Worm (Caenorhabditis elegans) whole organism, young adult: Measurements from ENCODE around the gene F48E8.3.
A peak's percentile ranks its signal among the peaks of the same experiment; 100 is the strongest.

Source experiments
- F22D6.2 ChIP-seq: sonication (generic microtip); optimal IDR thresholded peaks from 2 replicates; lab custom pipeline; 2016; ENCODE audit warnings: mild to moderate bottlenecking, missing genetic modification characterization, missing compliant biosample characterization
- F33H1.4 ChIP-seq: fragments of 200-800 bp; sonication (Bioruptor generic); IDR thresholded peaks from 2 replicates; pipeline ENCODE4 v1.3.6; 2022; ENCODE audit warnings: missing genetic modification reagents, missing genetic modification characterization, missing compliant biosample characterization
- F55B11.4 ChIP-seq: sonication (generic microtip); optimal IDR thresholded peaks from 2 replicates; lab custom pipeline; 2016; ENCODE audit warnings: missing compliant biosample characterization, missing genetic modification characterization, borderline replicate concordance; ENCODE audit not compliant: insufficient read depth
- F57A8.1 ChIP-seq: fragments of 200-800 bp; sonication (Bioruptor generic); optimal IDR thresholded peaks from 2 replicates; lab custom pipeline; 2018; ENCODE audit warnings: mild to moderate bottlenecking, missing genetic modification characterization, moderate library complexity, missing compliant biosample characterization
- K11D2.4 ChIP-seq: fragments of 200-800 bp; sonication (Bioruptor generic); IDR thresholded peaks from 2 replicates; pipeline ENCODE4 v1.3.6; 2022; ENCODE audit warnings: missing genetic modification reagents, missing genetic modification characterization, missing compliant biosample characterization
- K12H6.12 ChIP-seq: fragments of 200-800 bp; sonication (Bioruptor generic); optimal IDR thresholded peaks from 2 replicates; lab custom pipeline; 2018; ENCODE audit warnings: mild to moderate bottlenecking, missing genetic modification characterization, missing compliant biosample characterization
- T07F8.4 ChIP-seq: sonication (generic microtip); optimal IDR thresholded peaks from 2 replicates; lab custom pipeline; 2016; ENCODE audit warnings: mild to moderate bottlenecking, missing genetic modification characterization, moderate library complexity, missing compliant biosample characterization
- Y53G8AR.9 ChIP-seq: fragments of 200-800 bp; sonication (Bioruptor generic); conservative IDR thresholded peaks from 2 replicates; pipeline ENCODE4 v1.3.6; 2022; ENCODE audit warnings: missing genetic modification reagents, missing genetic modification characterization, missing compliant biosample characterization
- Y79H2A.3 ChIP-seq: fragments of 200-800 bp; sonication (Bioruptor generic); conservative IDR thresholded peaks from 2 replicates; pipeline ENCODE4 v1.3.6; 2022; ENCODE audit warnings: missing genetic modification reagents, missing genetic modification characterization, missing compliant biosample characterization
- ZK185.1 ChIP-seq: sonication (generic microtip); optimal IDR thresholded peaks from 2 replicates; lab custom pipeline; 2016; ENCODE audit warnings: mild to moderate bottlenecking, missing genetic modification characterization, missing compliant biosample characterization; ENCODE audit not compliant: poor library complexity, severe bottlenecking
- ama-1 ChIP-seq, 3 experiments: fragments of 150-350 bp in 1 of 3; sonication (generic microtip) in 2 of 3; optimal IDR thresholded peaks; 2 replicates each; lab custom pipeline; 2014 to 2018; ENCODE audit warnings: missing biosample characterization in 2 of 3, missing genetic modification characterization in 2 of 3, missing genetic modification reagents in 2 of 3
- athp-1 ChIP-seq: sonication (generic microtip); optimal IDR thresholded peaks from 2 replicates; lab custom pipeline; 2017; ENCODE audit warnings: mild to moderate bottlenecking, missing genetic modification characterization, missing compliant biosample characterization
- attf-3 ChIP-seq: fragments of 200-800 bp; sonication (Bioruptor generic); conservative IDR thresholded peaks from 2 replicates; pipeline ENCODE4 v1.3.6; 2022; ENCODE audit warnings: missing genetic modification reagents, missing genetic modification characterization, missing compliant biosample characterization
- ccch-3 ChIP-seq: fragments of 200-800 bp; sonication (Bioruptor generic); optimal IDR thresholded peaks from 2 replicates; lab custom pipeline; 2018; ENCODE audit warnings: mild to moderate bottlenecking, missing genetic modification characterization, missing compliant biosample characterization
- ceh-27 ChIP-seq: fragments of 200-800 bp; sonication (Bioruptor generic); optimal IDR thresholded peaks from 2 replicates; lab custom pipeline; 2018; ENCODE audit warnings: mild to moderate bottlenecking, missing genetic modification characterization, moderate library complexity, missing compliant biosample characterization
- ceh-58 ChIP-seq: fragments of 200-800 bp; sonication (Bioruptor generic); IDR thresholded peaks from 2 replicates; pipeline ENCODE4 v1.3.6; 2022; ENCODE audit warnings: missing genetic modification characterization, missing compliant biosample characterization
- ceh-91 ChIP-seq: fragments of 200-800 bp; sonication (Bioruptor generic); IDR thresholded peaks from 2 replicates; pipeline ENCODE4 v1.3.6; 2022; ENCODE audit warnings: missing genetic modification reagents, missing genetic modification characterization, missing compliant biosample characterization
- chd-7 ChIP-seq: sonication (generic microtip); optimal IDR thresholded peaks from 2 replicates; lab custom pipeline; 2016; ENCODE audit warnings: mild to moderate bottlenecking, missing genetic modification characterization, moderate library complexity, missing compliant biosample characterization
- die-1 ChIP-seq: sonication (generic microtip); optimal IDR thresholded peaks from 2 replicates; lab custom pipeline; 2016; ENCODE audit warnings: missing genotype, mild to moderate bottlenecking, missing genetic modification characterization, missing compliant biosample characterization
- dpl-1 ChIP-seq: fragments of 150-350 bp; optimal IDR thresholded peaks from 2 replicates; lab custom pipeline; 2014; ENCODE audit warnings: missing biosample characterization, missing genetic modification reagents, missing genetic modification characterization
- efl-1 ChIP-seq: fragments of 150-350 bp; optimal IDR thresholded peaks from 2 replicates; lab custom pipeline; 2014; ENCODE audit warnings: missing biosample characterization, missing genetic modification reagents, missing genetic modification characterization
- egl-18 ChIP-seq: fragments of 200-800 bp; sonication (Bioruptor generic); IDR thresholded peaks from 2 replicates; pipeline ENCODE4 v1.3.6; 2022; ENCODE audit warnings: missing genetic modification reagents, missing genetic modification characterization, missing compliant biosample characterization
- ets-4 ChIP-seq: fragments of 200-800 bp; sonication (Bioruptor generic); optimal IDR thresholded peaks from 2 replicates; lab custom pipeline; 2018; ENCODE audit warnings: mild to moderate bottlenecking, missing genetic modification characterization, missing compliant biosample characterization
- fkh-3 ChIP-seq: sonication (generic microtip); optimal IDR thresholded peaks from 2 replicates; lab custom pipeline; 2016; ENCODE audit warnings: mild to moderate bottlenecking, missing genetic modification characterization, missing compliant biosample characterization
- him-1 ChIP-seq: sonication (generic microtip); optimal IDR thresholded peaks from 2 replicates; lab custom pipeline; 2016; ENCODE audit warnings: missing genotype, missing genetic modification reagents, missing genetic modification characterization, missing compliant biosample characterization
- hlh-26 ChIP-seq: fragments of 200-800 bp; sonication (Bioruptor generic); conservative IDR thresholded peaks from 2 replicates; pipeline ENCODE4 v1.3.6; 2022; ENCODE audit warnings: missing genetic modification reagents, missing genetic modification characterization, missing compliant biosample characterization
- hmg-1.2 ChIP-seq: fragments of 200-800 bp; sonication (Bioruptor generic); IDR thresholded peaks from 2 replicates; pipeline ENCODE4 v1.3.6; 2022; ENCODE audit warnings: missing genetic modification reagents, missing genetic modification characterization, missing compliant biosample characterization
- lin-35 ChIP-seq, 3 experiments: fragments of 150-350 bp in 2 of 3; sonication (generic microtip) in 1 of 3; optimal IDR thresholded peaks; 2 replicates each; lab custom pipeline; 2014 to 2018; ENCODE audit warnings: missing biosample characterization in 3 of 3, missing genetic modification characterization in 3 of 3, missing genetic modification reagents in 3 of 3
- lin-40 ChIP-seq: sonication (generic microtip); optimal IDR thresholded peaks from 2 replicates; lab custom pipeline; 2016; ENCODE audit warnings: missing genetic modification characterization, mild to moderate bottlenecking, missing compliant biosample characterization, missing genotype, missing genetic modification reagents
- madf-10 ChIP-seq: sonication (generic microtip); optimal IDR thresholded peaks from 2 replicates; lab custom pipeline; 2016; ENCODE audit warnings: mild to moderate bottlenecking, missing genetic modification characterization, missing compliant biosample characterization
- madf-3 ChIP-seq: fragments of 200-800 bp; sonication (Bioruptor generic); IDR thresholded peaks from 2 replicates; pipeline ENCODE4 v1.3.6; 2022; ENCODE audit warnings: missing genetic modification reagents, missing genetic modification characterization, missing compliant biosample characterization
- madf-6 ChIP-seq: fragments of 200-800 bp; sonication (Bioruptor generic); IDR thresholded peaks from 2 replicates; pipeline ENCODE4 v1.3.6; 2022; ENCODE audit warnings: missing genetic modification reagents, missing genetic modification characterization, missing compliant biosample characterization
- madf-8 ChIP-seq: fragments of 200-800 bp; sonication (Bioruptor generic); conservative IDR thresholded peaks from 2 replicates; pipeline ENCODE4 v1.3.6; 2022; ENCODE audit warnings: missing genetic modification reagents, missing genetic modification characterization, missing compliant biosample characterization
- mel-28 ChIP-seq: sonication (generic microtip); optimal IDR thresholded peaks from 2 replicates; lab custom pipeline; 2016; ENCODE audit warnings: borderline replicate concordance, mild to moderate bottlenecking, missing genetic modification characterization, missing compliant biosample characterization
- mxl-1 ChIP-seq: sonication (generic microtip); optimal IDR thresholded peaks from 2 replicates; lab custom pipeline; 2016; ENCODE audit warnings: missing genetic modification characterization, missing compliant biosample characterization
- nfya-2 ChIP-seq: fragments of 200-800 bp; sonication (Bioruptor generic); IDR thresholded peaks from 2 replicates; pipeline ENCODE4 v1.3.6; 2022; ENCODE audit warnings: missing genetic modification reagents, missing genetic modification characterization, missing compliant biosample characterization
- nhr-27 ChIP-seq: fragments of 200-800 bp; sonication (Bioruptor generic); optimal IDR thresholded peaks from 2 replicates; lab custom pipeline; 2018; ENCODE audit warnings: mild to moderate bottlenecking, missing genetic modification characterization, moderate library complexity, missing compliant biosample characterization
- nhr-90 ChIP-seq: sonication (generic microtip); optimal IDR thresholded peaks from 2 replicates; lab custom pipeline; 2016; ENCODE audit warnings: missing genotype, mild to moderate bottlenecking, missing genetic modification characterization, missing compliant biosample characterization
- pbrm-1 ChIP-seq: fragments of 200-800 bp; sonication (Bioruptor generic); IDR thresholded peaks from 2 replicates; pipeline ENCODE4 v1.3.6; 2022; ENCODE audit warnings: missing genetic modification reagents, missing genetic modification characterization, missing compliant biosample characterization
- pha-4 ChIP-seq: fragments of 150-350 bp; sonication (generic microtip); optimal IDR thresholded peaks from 2 replicates; lab custom pipeline; 2014; ENCODE audit warnings: missing biosample characterization, missing genetic modification reagents, missing genetic modification characterization
- rec-8 ChIP-seq, 2 experiments: sonication (generic microtip); optimal IDR thresholded peaks; 2 replicates each; lab custom pipeline; 2016; ENCODE audit warnings: mild to moderate bottlenecking in 2 of 2, missing genetic modification characterization in 2 of 2, missing genetic modification reagents in 2 of 2, missing genotype in 2 of 2, missing biosample characterization in 1 of 2, missing compliant biosample characterization in 1 of 2, moderate library complexity in 1 of 2
- sea-2 ChIP-seq: fragments of 200-800 bp; sonication (Bioruptor generic); IDR thresholded peaks from 2 replicates; pipeline ENCODE4 v1.3.6; 2022; ENCODE audit warnings: missing genetic modification characterization, missing compliant biosample characterization
- snpc-1.3 ChIP-seq: sonication (generic microtip); optimal IDR thresholded peaks from 2 replicates; lab custom pipeline; 2017; ENCODE audit warnings: missing genetic modification characterization, mild to moderate bottlenecking, missing compliant biosample characterization, antibody characterized with exemption, moderate library complexity, missing genotype, missing genetic modification reagents; ENCODE audit not compliant: insufficient read depth
- tbp1 ChIP-seq: fragments of 200-800 bp; sonication (Bioruptor generic); optimal IDR thresholded peaks from 2 replicates; lab custom pipeline; 2018; ENCODE audit warnings: mild to moderate bottlenecking, missing genetic modification characterization, missing compliant biosample characterization
- unc-130 ChIP-seq: sonication (generic microtip); optimal IDR thresholded peaks from 2 replicates; lab custom pipeline; 2016; ENCODE audit warnings: missing genetic modification reagents, missing genetic modification characterization, missing compliant biosample characterization
- xnd-1 ChIP-seq: sonication (generic microtip); optimal IDR thresholded peaks from 2 replicates; lab custom pipeline; 2016; ENCODE audit warnings: missing genotype, missing genetic modification reagents, missing genetic modification characterization, missing compliant biosample characterization
- ztf-25 ChIP-seq: fragments of 200-800 bp; sonication (Bioruptor generic); IDR thresholded peaks from 2 replicates; pipeline ENCODE4 v1.3.6; 2022; ENCODE audit warnings: missing genetic modification reagents, missing genetic modification characterization, missing compliant biosample characterization
- ztf-6 ChIP-seq: fragments of 200-800 bp; sonication (Bioruptor generic); IDR thresholded peaks from 2 replicates; pipeline ENCODE4 v1.3.6; 2022; ENCODE audit warnings: missing genetic modification reagents, missing genetic modification characterization, missing compliant biosample characterization

Gene F48E8.3

ce11 chrIII:5503669-5504068 lies 42.5 kb downstream of the F48E8.3 start (continued):
- TF ChIP-seq nhr-90 (tag; lab: Kevin White, UChicago), result no peak
- TF ChIP-seq unc-130 (GFP tag; lab: Kevin White, UChicago), result no peak
- no peak for TF ChIP-seq Y53G8AR.9 (GFP tag; lab: Robert Waterston, UW)
- peak; percentile 54; the same call in 1 of the 2 replicates for TF ChIP-seq attf-3 (GFP tag; lab: Robert Waterston, UW)
- no peak for TF ChIP-seq chd-7
- peak in 1 of 3 experiments; percentile 36 for TF ChIP-seq lin-35 (GFP tag; optimal IDR thresholded peaks at IDR 0.05; lab: Kevin White, UChicago)
- no peak for TF ChIP-seq die-1 (tag; lab: Kevin White, UChicago)
- TF ChIP-seq egl-18 (GFP tag; lab: Robert Waterston, UW), result no peak
- no peak for TF ChIP-seq F55B11.4 (tag; lab: Kevin White, UChicago)
- TF ChIP-seq K11D2.4 (GFP tag; lab: Robert Waterston, UW), result no peak
- TF ChIP-seq tbp1 (GFP tag; lab: Kevin White, UChicago), result no peak
- TF ChIP-seq pbrm-1 (GFP tag; lab: Robert Waterston, UW), result 0 out of 2 replicates have a peak, but pooled peaks have one; percentile 23
- TF ChIP-seq pha-4 (tag; lab: Kevin White, UChicago), result no peak
- TF ChIP-seq sea-2 (GFP tag; lab: Robert Waterston, UW), result no peak
- no peak for TF ChIP-seq madf-10 (tag; lab: Kevin White, UChicago)
- TF ChIP-seq ceh-91 (GFP tag; lab: Robert Waterston, UW), result peak; percentile 48; the same call in 1 of the 2 replicates
- TF ChIP-seq dpl-1 (GFP tag; lab: Kevin White, UChicago), result peak; percentile 64
- no peak for TF ChIP-seq ztf-6 (GFP tag; lab: Robert Waterston, UW)
- TF ChIP-seq snpc-1.3, result peak; percentile 35
- TF ChIP-seq xnd-1 (tag; lab: Kevin White, UChicago), result peak; percentile 6
- no peak for TF ChIP-seq nhr-27 (tag; lab: Kevin White, UChicago)
- no peak for TF ChIP-seq ceh-58 (GFP tag; lab: Robert Waterston, UW)
- no peak for TF ChIP-seq rec-8 (tag; optimal IDR thresholded peaks at IDR 0.05; lab: Kevin White, UChicago)
- no peak for TF ChIP-seq ets-4 (GFP tag; lab: Kevin White, UChicago)
- TF ChIP-seq ceh-27, result no peak
- TF ChIP-seq ama-1 (optimal IDR thresholded peaks at IDR 0.05; lab: Kevin White, UChicago), result no peak
- no peak for TF ChIP-seq ama-1 (GFP tag; optimal IDR thresholded peaks at IDR 0.05; lab: Kevin White, UChicago)
- peak; percentile 69; the same call in 1 of the 2 replicates for TF ChIP-seq madf-6
- 0 out of 2 replicates have a peak, but pooled peaks have one; percentile 10 for TF ChIP-seq Y79H2A.3 (GFP tag; lab: Robert Waterston, UW)
- no peak for TF ChIP-seq mxl-1 (tag; lab: Kevin White, UChicago)
- no peak for TF ChIP-seq F22D6.2
- no peak for TF ChIP-seq hlh-26 (GFP tag; lab: Robert Waterston, UW)
- no peak for TF ChIP-seq fkh-3 (tag; lab: Kevin White, UChicago)
- no peak; the same call in 1 of the 2 replicates for TF ChIP-seq madf-8
- no peak for TF ChIP-seq athp-1 (tag; lab: Kevin White, UChicago)
- TF ChIP-seq F33H1.4 (GFP tag; lab: Robert Waterston, UW), result peak; percentile 55; the same call in 1 of the 2 replicates
- TF ChIP-seq ZK185.1 (tag; lab: Kevin White, UChicago), result no peak
- TF ChIP-seq nfya-2, result no peak
- no peak for TF ChIP-seq lin-40 (tag; lab: Kevin White, UChicago)
- peak; percentile 56 for TF ChIP-seq him-1 (tag; lab: Kevin White, UChicago)
- TF ChIP-seq mel-28 (tag; lab: Kevin White, UChicago), result no peak
- TF ChIP-seq F57A8.1 (GFP tag; lab: Kevin White, UChicago), result no peak
- TF ChIP-seq efl-1, result peak; percentile 72
- 0 out of 2 replicates have a peak, but pooled peaks have one; percentile 5 for TF ChIP-seq hmg-1.2 (GFP tag; lab: Robert Waterston, UW)
- no peak for TF ChIP-seq ccch-3 (GFP tag; lab: Kevin White, UChicago)
- no peak for TF ChIP-seq ztf-25 (GFP tag; lab: Robert Waterston, UW)
- no peak for TF ChIP-seq K12H6.12
- TF ChIP-seq madf-3, result no peak
- no peak for TF ChIP-seq T07F8.4 (tag; lab: Kevin White, UChicago)
